Fruit fly (Drosophila melanogaster): ENCODE measurements around the gene Tcs5.

Tcs5 gene

DNA sequence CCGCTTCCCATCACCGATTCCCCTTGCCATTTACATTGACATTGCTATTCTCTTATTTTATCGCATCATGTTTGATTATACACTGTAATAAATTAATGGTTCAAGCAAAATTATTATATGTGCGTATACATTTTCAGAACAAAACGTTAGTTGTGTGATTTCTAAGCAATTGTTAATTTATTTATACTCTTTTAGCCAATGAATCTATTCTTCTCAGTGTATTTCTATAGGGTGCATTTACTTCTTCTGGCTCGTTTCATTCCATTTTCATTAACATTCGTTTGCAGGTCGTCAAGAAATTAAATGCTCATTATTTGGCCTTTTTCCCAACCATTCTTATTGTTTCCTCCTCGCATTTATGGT, 48.4 kb upstream of the Tcs5 start (continued):
- TF ChIP-seq CG2129 (GFP tag; IDR thresholded peaks at IDR 0.05; ENCODE audit: partially characterized antibody), result no peak
- no peak for TF ChIP-seq org-1 (GFP tag; optimal IDR thresholded peaks at IDR 0.05)
- TF ChIP-seq ATbp (GFP tag; optimal IDR thresholded peaks at IDR 0.05), result peak; percentile 40
- TF ChIP-seq CG7372 (GFP tag; IDR thresholded peaks at IDR 0.05), result 0 out of 2 replicates have a peak, but pooled peaks have one; percentile 8
- TF ChIP-seq Hr3 (GFP tag; optimal IDR thresholded peaks at IDR 0.05), result peak; percentile 38
- TF ChIP-seq CG4707 (GFP tag; optimal IDR thresholded peaks at IDR 0.05), result no peak
- TF ChIP-seq CG12299 (tag; optimal IDR thresholded peaks at IDR 0.05), result no peak
- peak; percentile 42 for TF ChIP-seq az2 (GFP tag; optimal IDR thresholded peaks at IDR 0.05)
- TF ChIP-seq peb (GFP tag; IDR thresholded peaks at IDR 0.05), result peak; percentile 63
- TF ChIP-seq CG5953 (GFP tag; IDR thresholded peaks at IDR 0.05), result no peak
- no peak for TF ChIP-seq lov (optimal IDR thresholded peaks at IDR 0.05)
- peak; percentile 79; the same call in 2 of the 3 replicates for TF ChIP-seq lov (GFP tag; IDR thresholded peaks at IDR 0.05)
- no peak for TF ChIP-seq tll (GFP tag; optimal IDR thresholded peaks at IDR 0.05)
- no peak for TF ChIP-seq disco-r (GFP tag; optimal IDR thresholded peaks at IDR 0.05)
- no peak for TF ChIP-seq CG7556 (GFP tag; optimal IDR thresholded peaks at IDR 0.05)
- no peak for TF ChIP-seq Atf-2 (GFP tag; optimal IDR thresholded peaks at IDR 0.05)
- peak; percentile 63 for TF ChIP-seq NfI (GFP tag; optimal IDR thresholded peaks at IDR 0.05)
- peak; percentile 72 for TF ChIP-seq CG7839 (tag; optimal IDR thresholded peaks at IDR 0.05)
- no peak for TF ChIP-seq pnt (GFP tag; optimal IDR thresholded peaks at IDR 0.05)
- no peak for TF ChIP-seq klu (GFP tag; IDR thresholded peaks at IDR 0.05)
- peak; percentile 26 for TF ChIP-seq Fer1 (GFP tag; optimal IDR thresholded peaks at IDR 0.05)
- no peak for TF ChIP-seq br (optimal IDR thresholded peaks at IDR 0.05)
- no peak for TF ChIP-seq CG17385 (GFP tag; optimal IDR thresholded peaks at IDR 0.05)
- peak in 1 of 2 experiments; percentile 21 for TF ChIP-seq insv (GFP tag; optimal IDR thresholded peaks at IDR 0.05)
- peak; percentile 83 for TF ChIP-seq CG2712 (tag; optimal IDR thresholded peaks at IDR 0.05)
- no peak for TF ChIP-seq CG6765 (GFP tag; optimal IDR thresholded peaks at IDR 0.05)
- no peak for TF ChIP-seq hkb (optimal IDR thresholded peaks at IDR 0.05)
- peak; percentile 62 for TF ChIP-seq hkb (GFP tag; IDR thresholded peaks at IDR 0.05)
- TF ChIP-seq Dp (GFP tag; optimal IDR thresholded peaks at IDR 0.05), result no peak
- TF ChIP-seq Bteb2 (GFP tag; optimal IDR thresholded peaks at IDR 0.05), result peak; percentile 2
- no peak for TF ChIP-seq unc-4 (GFP tag; IDR thresholded peaks at IDR 0.05; ENCODE audit: partially characterized antibody)
- TF ChIP-seq lab (GFP tag; optimal IDR thresholded peaks at IDR 0.05), result peak; percentile 38
- TF ChIP-seq CG18599 (GFP tag; optimal IDR thresholded peaks at IDR 0.05), result peak; percentile 4
- TF ChIP-seq Ptx1 (GFP tag; IDR thresholded peaks at IDR 0.05), result peak; percentile 77
- TF ChIP-seq CG4360 (GFP tag; IDR thresholded peaks at IDR 0.05), result 0 out of 2 replicates have a peak, but pooled peaks have one; percentile 34
- TF ChIP-seq Camta (GFP tag; optimal IDR thresholded peaks at IDR 0.05), result peak; percentile 51
- TF ChIP-seq Trl (optimal IDR thresholded peaks at IDR 0.05), result no peak
- no peak for TF ChIP-seq Trl (GFP tag; optimal IDR thresholded peaks at IDR 0.05)
- peak; percentile 8 for TF ChIP-seq CrebB (tag; optimal IDR thresholded peaks at IDR 0.05)
- TF ChIP-seq CG2202 (tag; optimal IDR thresholded peaks at IDR 0.05), result peak; percentile 23
- TF ChIP-seq CTCF (GFP tag; optimal IDR thresholded peaks at IDR 0.05), result no peak
- TF ChIP-seq seq (GFP tag; IDR thresholded peaks at IDR 0.05), result no peak
- TF ChIP-seq CG7928 (GFP tag; optimal IDR thresholded peaks at IDR 0.05), result no peak
- TF ChIP-seq jigr1 (GFP tag; IDR thresholded peaks at IDR 0.05), result peak; percentile 41; the same call in 1 of the 3 replicates
- TF ChIP-seq CG2116 (GFP tag; optimal IDR thresholded peaks at IDR 0.05), result no peak
- TF ChIP-seq ro (GFP tag; IDR thresholded peaks at IDR 0.05), result no peak; the same call in 1 of the 2 replicates
- no peak for TF ChIP-seq Dad (GFP tag; optimal IDR thresholded peaks at IDR 0.05)
- peak; percentile 57 for TF ChIP-seq B-H1 (GFP tag; IDR thresholded peaks at IDR 0.05)
- TF ChIP-seq toy (GFP tag; IDR thresholded peaks at IDR 0.05), result no peak
- TF ChIP-seq tap (tag; optimal IDR thresholded peaks at IDR 0.05), result peak; percentile 65
- peak; percentile 78 for TF ChIP-seq CG17359 (tag; optimal IDR thresholded peaks at IDR 0.05)
- TF ChIP-seq Dfd (GFP tag; optimal IDR thresholded peaks at IDR 0.05), result no peak
- TF ChIP-seq CG12104 (GFP tag; optimal IDR thresholded peaks at IDR 0.05), result no peak

Data from whole organism, embryonic.